Fruit fly (Drosophila melanogaster) whole organism, pupa: ENCODE data around the gene Cht5.

Experiments
- CG10348 ChIP-seq: fragments of 200-800 bp; sonication (Bioruptor generic); IDR thresholded peaks from 2 replicates; pipeline ENCODE4 v1.3.6; 2022; ENCODE audit warnings: missing biosample characterization, missing genetic modification characterization
- CG12605 ChIP-seq: fragments of 200-800 bp; sonication (Bioruptor generic); IDR thresholded peaks from 2 replicates; pipeline ENCODE4 v1.3.6; 2022; ENCODE audit warnings: missing biosample characterization, missing genetic modification characterization
- CG15710 ChIP-seq: fragments of 200-800 bp; sonication (Bioruptor generic); optimal IDR thresholded peaks from 2 replicates; lab custom pipeline; 2018; ENCODE audit warnings: missing biosample characterization, mild to moderate bottlenecking, missing genetic modification characterization, moderate library complexity
- CG32121 ChIP-seq: fragments of 200-800 bp; sonication (Bioruptor generic); IDR thresholded peaks from 2 replicates; pipeline ENCODE4 v1.3.6; 2022; ENCODE audit warnings: missing biosample characterization, missing genetic modification characterization
- CG8159 ChIP-seq: fragments of 200-800 bp; sonication (Bioruptor generic); optimal IDR thresholded peaks from 3 replicates; lab custom pipeline; 2018; ENCODE audit warnings: missing biosample characterization, mild to moderate bottlenecking, missing genetic modification characterization, moderate library complexity
- EcR ChIP-seq: fragments of 200-800 bp; sonication (Bioruptor generic); optimal IDR thresholded peaks from 3 replicates; lab custom pipeline; 2019; ENCODE audit warnings: missing biosample characterization, missing genetic modification characterization, mild to moderate bottlenecking, moderate library complexity, missing genetic modification reagents
- Ets98B ChIP-seq: fragments of 200-800 bp; sonication (Bioruptor generic); IDR thresholded peaks from 2 replicates; pipeline ENCODE4 v1.3.6; 2022; ENCODE audit warnings: missing biosample characterization, missing genetic modification characterization
- Pif1B ChIP-seq: fragments of 200-800 bp; sonication (Bioruptor generic); optimal IDR thresholded peaks from 3 replicates; lab custom pipeline; 2016; ENCODE audit warnings: missing biosample characterization, missing genetic modification characterization

dm6 chr3R:13782578-13782977 lies 15.2 kb downstream of the Cht5 start:
- TF ChIP-seq CG8159 (tag; lab: Kevin White, UChicago) (no peak), CG12605 (GFP tag; lab: Robert Waterston, UW) (no peak), EcR (peak; percentile 62), CG15710 (no peak), CG32121 (GFP tag; lab: Robert Waterston, UW) (no peak), CG10348 (no peak), Pif1B (no peak), Ets98B (GFP tag; lab: Robert Waterston, UW) (no peak)
